Worm (Caenorhabditis elegans) whole organism, L3 larva: Measurements from ENCODE around the gene F54A3.6.
A peak's percentile ranks its signal among the peaks of the same experiment; 100 is the strongest.

ENCODE experiments used
- R02D3.7 ChIP-seq: fragments of 150-350 bp; optimal IDR thresholded peaks from 2 replicates; lab custom pipeline; 2014; ENCODE audit warnings: missing biosample characterization, missing genetic modification characterization
- aly-2 ChIP-seq: fragments of 150-350 bp; optimal IDR thresholded peaks from 2 replicates; lab custom pipeline; 2014; ENCODE audit warnings: missing biosample characterization, missing genetic modification characterization
- ama-1 ChIP-seq: fragments of 150-350 bp; optimal IDR thresholded peaks from 2 replicates; lab custom pipeline; 2018
- ceh-16 ChIP-seq: sonication (generic microtip); optimal IDR thresholded peaks from 2 replicates; lab custom pipeline; 2017; ENCODE audit warnings: missing biosample characterization, missing genetic modification characterization
- ceh-82 ChIP-seq: fragments of 150-350 bp; optimal IDR thresholded peaks from 2 replicates; lab custom pipeline; 2014; ENCODE audit warnings: missing biosample characterization, missing genetic modification characterization
- ceh-9 ChIP-seq: sonication (generic microtip); optimal IDR thresholded peaks from 2 replicates; lab custom pipeline; 2018; ENCODE audit warnings: missing biosample characterization, missing genetic modification characterization
- daf-12 ChIP-seq: fragments of 150-350 bp; optimal IDR thresholded peaks from 2 replicates; lab custom pipeline; 2014; ENCODE audit warnings: missing biosample characterization, missing genetic modification reagents, missing genetic modification characterization
- egl-27 ChIP-seq: sonication (generic microtip); optimal IDR thresholded peaks from 4 replicates; lab custom pipeline; 2017; ENCODE audit warnings: missing biosample characterization, missing genetic modification reagents, missing genetic modification characterization
- egl-5 ChIP-seq: fragments of 150-350 bp; optimal IDR thresholded peaks from 2 replicates; lab custom pipeline; 2017; ENCODE audit warnings: missing biosample characterization, missing genetic modification reagents, missing genetic modification characterization, inconsistent platforms
- elt-1 ChIP-seq: fragments of 150-350 bp; optimal IDR thresholded peaks from 2 replicates; lab custom pipeline; 2014; ENCODE audit warnings: missing biosample characterization, missing genetic modification characterization
- elt-2 ChIP-seq: sonication (generic microtip); optimal IDR thresholded peaks from 2 replicates; lab custom pipeline; 2016; ENCODE audit warnings: missing genetic modification reagents, mild to moderate bottlenecking, missing genetic modification characterization, missing compliant biosample characterization
- elt-3 ChIP-seq, 3 experiments: fragments of 150-350 bp in 1 of 3; sonication (generic microtip) in 2 of 3; optimal IDR thresholded peaks; 2 replicates in 2 of 3; 4 replicates in 1 of 3; lab custom pipeline; 2014 to 2017; ENCODE audit warnings: missing biosample characterization in 3 of 3, missing genetic modification characterization in 3 of 3
- fkh-10 ChIP-seq: sonication (generic microtip); optimal IDR thresholded peaks from 2 replicates; lab custom pipeline; 2017; ENCODE audit warnings: missing biosample characterization, missing genetic modification reagents, missing genetic modification characterization
- fkh-2 ChIP-seq: fragments of 150-350 bp; optimal IDR thresholded peaks from 2 replicates; lab custom pipeline; 2014; ENCODE audit warnings: missing biosample characterization, missing genetic modification reagents, missing genetic modification characterization
- fos-1 ChIP-seq: fragments of 150-350 bp; optimal IDR thresholded peaks from 2 replicates; lab custom pipeline; 2014; ENCODE audit warnings: missing biosample characterization, missing genetic modification characterization
- hmg-11 ChIP-seq: sonication (generic microtip); optimal IDR thresholded peaks from 2 replicates; lab custom pipeline; 2016; ENCODE audit warnings: missing genetic modification characterization, missing compliant biosample characterization
- jun-1 ChIP-seq: fragments of 150-350 bp; optimal IDR thresholded peaks from 2 replicates; lab custom pipeline; 2014; ENCODE audit warnings: missing biosample characterization, missing genetic modification reagents, missing genetic modification characterization
- lin-15B ChIP-seq: fragments of 150-350 bp; optimal IDR thresholded peaks from 2 replicates; lab custom pipeline; 2014; ENCODE audit warnings: missing biosample characterization, missing genetic modification characterization
- lin-39 ChIP-seq: fragments of 150-350 bp; optimal IDR thresholded peaks from 2 replicates; lab custom pipeline; 2018; ENCODE audit warnings: missing biosample characterization, missing genetic modification reagents, missing genetic modification characterization
- lsy-12 ChIP-seq: sonication (generic microtip); optimal IDR thresholded peaks from 2 replicates; lab custom pipeline; 2016; ENCODE audit warnings: mild to moderate bottlenecking, missing genetic modification characterization, missing compliant biosample characterization
- mdl-1 ChIP-seq: fragments of 150-350 bp; optimal IDR thresholded peaks from 2 replicates; lab custom pipeline; 2014; ENCODE audit warnings: missing biosample characterization, missing genetic modification characterization
- nfya-1 ChIP-seq: sonication (generic microtip); optimal IDR thresholded peaks from 2 replicates; lab custom pipeline; 2017; ENCODE audit warnings: missing genetic modification characterization, mild to moderate bottlenecking, missing compliant biosample characterization, antibody characterized with exemption, moderate library complexity; ENCODE audit not compliant: insufficient read depth
- nhr-11 ChIP-seq: fragments of 150-350 bp; optimal IDR thresholded peaks from 2 replicates; lab custom pipeline; 2014; ENCODE audit warnings: missing biosample characterization, missing genetic modification characterization
- nhr-23 ChIP-seq: fragments of 150-350 bp; optimal IDR thresholded peaks from 2 replicates; lab custom pipeline; 2014; ENCODE audit warnings: missing biosample characterization, missing genetic modification reagents, missing genetic modification characterization
- nhr-25 ChIP-seq: sonication (generic microtip); optimal IDR thresholded peaks from 2 replicates; lab custom pipeline; 2017; ENCODE audit warnings: missing biosample characterization, missing genetic modification characterization
- nhr-28 ChIP-seq: fragments of 150-350 bp; optimal IDR thresholded peaks from 2 replicates; lab custom pipeline; 2014; ENCODE audit warnings: missing biosample characterization, missing genetic modification characterization
- nhr-67 ChIP-seq: fragments of 150-350 bp; optimal IDR thresholded peaks from 2 replicates; lab custom pipeline; 2014; ENCODE audit warnings: missing biosample characterization, missing genetic modification characterization
- nhr-76 ChIP-seq: fragments of 150-350 bp; sonication (generic microtip); optimal IDR thresholded peaks from 5 replicates; lab custom pipeline; 2014; ENCODE audit warnings: missing biosample characterization, missing genetic modification characterization
- nhr-77 ChIP-seq: fragments of 150-350 bp; optimal IDR thresholded peaks from 2 replicates; lab custom pipeline; 2014; ENCODE audit warnings: missing biosample characterization, missing genetic modification characterization
- pha-4 ChIP-seq: fragments of 150-350 bp; optimal IDR thresholded peaks from 2 replicates; lab custom pipeline; 2014; ENCODE audit warnings: missing biosample characterization, missing genetic modification reagents, missing genetic modification characterization
- pqm-1 ChIP-seq: fragments of 150-350 bp; optimal IDR thresholded peaks from 2 replicates; lab custom pipeline; 2017; ENCODE audit warnings: missing biosample characterization, missing genetic modification characterization, inconsistent platforms
- sea-2 ChIP-seq: fragments of 150-350 bp; sonication (generic microtip); optimal IDR thresholded peaks from 4 replicates; lab custom pipeline; 2014; ENCODE audit warnings: missing biosample characterization, missing genetic modification reagents, missing genetic modification characterization
- snpc-4 ChIP-seq: fragments of 150-350 bp; optimal IDR thresholded peaks from 2 replicates; lab custom pipeline; 2014; ENCODE audit warnings: missing biosample characterization, missing genetic modification characterization
- unc-39 ChIP-seq: sonication (generic microtip); optimal IDR thresholded peaks from 4 replicates; lab custom pipeline; 2017; ENCODE audit warnings: missing biosample characterization, missing genetic modification characterization
- ztf-11 ChIP-seq: fragments of 150-350 bp; optimal IDR thresholded peaks from 2 replicates; lab custom pipeline; 2014; ENCODE audit warnings: missing biosample characterization, missing genetic modification characterization
- ztf-4 ChIP-seq: fragments of 150-350 bp; optimal IDR thresholded peaks from 2 replicates; lab custom pipeline; 2014; ENCODE audit warnings: missing biosample characterization, missing genetic modification characterization

F54A3.6 gene

DNA sequence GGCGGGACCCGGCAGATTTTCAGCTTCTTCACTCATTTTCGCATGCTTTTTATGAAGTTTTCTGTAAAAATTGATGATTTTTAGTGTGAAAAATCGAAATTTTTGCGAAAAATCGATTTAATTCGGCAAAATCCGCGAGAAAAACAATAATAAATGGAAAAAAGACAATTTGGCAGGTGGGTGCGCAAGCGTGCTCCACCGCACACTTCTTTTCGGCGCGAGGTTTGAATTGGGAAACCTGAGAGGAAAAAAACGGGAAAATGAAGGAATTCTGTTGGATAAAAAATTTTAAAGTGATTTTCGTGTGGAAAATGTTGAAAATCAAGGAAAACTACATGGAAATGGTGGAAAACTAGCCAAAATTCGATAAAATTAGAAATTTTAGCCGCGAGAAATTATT is 28.2 kb downstream of the F54A3.6 start, which contains the start of gene Y59C2A.2:
Y59C2A.2 (minus strand) TSS at position 61 of the 400 bp plus-strand sequence.
- no peak for TF ChIP-seq ztf-4
- TF ChIP-seq lin-15B (tag; lab: Kevin White, UChicago): peak; percentile 67
- TF ChIP-seq snpc-4: no peak
- TF ChIP-seq pha-4: peak; percentile 50
- peak; percentile 5 for TF ChIP-seq elt-2 (tag; lab: Kevin White, UChicago)
- TF ChIP-seq mdl-1 (tag; lab: Kevin White, UChicago): no peak
- TF ChIP-seq nfya-1 (tag; lab: Kevin White, UChicago): peak; percentile 44
- TF ChIP-seq ceh-9 (tag; lab: Kevin White, UChicago): no peak
- peak; percentile 41 for TF ChIP-seq lin-39

DNA sequence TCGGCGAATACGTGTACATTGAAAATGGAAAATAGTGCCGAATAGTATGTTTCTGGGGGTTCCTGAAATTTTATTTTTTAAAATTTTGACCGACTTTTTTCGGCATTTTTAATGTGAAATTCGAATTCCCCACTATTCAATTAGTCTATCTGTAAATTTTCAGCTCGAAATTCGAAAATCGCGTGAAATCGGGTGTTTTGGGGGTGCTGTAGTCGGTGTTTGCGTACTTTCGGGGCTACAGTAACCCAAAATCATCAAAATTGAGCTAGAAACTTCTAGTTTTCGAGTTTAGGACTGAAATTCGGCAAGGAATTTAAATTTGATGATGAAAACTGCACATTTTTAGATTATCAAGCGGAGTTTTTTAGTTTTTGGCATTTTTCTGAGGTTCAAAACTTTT is 30.1 kb downstream of the F54A3.6 start:
- no peak for TF ChIP-seq nhr-11 (tag; lab: Kevin White, UChicago)
- TF ChIP-seq elt-2 (tag; lab: Kevin White, UChicago): no peak
- TF ChIP-seq, all 47 proteins: peak for 0

DNA sequence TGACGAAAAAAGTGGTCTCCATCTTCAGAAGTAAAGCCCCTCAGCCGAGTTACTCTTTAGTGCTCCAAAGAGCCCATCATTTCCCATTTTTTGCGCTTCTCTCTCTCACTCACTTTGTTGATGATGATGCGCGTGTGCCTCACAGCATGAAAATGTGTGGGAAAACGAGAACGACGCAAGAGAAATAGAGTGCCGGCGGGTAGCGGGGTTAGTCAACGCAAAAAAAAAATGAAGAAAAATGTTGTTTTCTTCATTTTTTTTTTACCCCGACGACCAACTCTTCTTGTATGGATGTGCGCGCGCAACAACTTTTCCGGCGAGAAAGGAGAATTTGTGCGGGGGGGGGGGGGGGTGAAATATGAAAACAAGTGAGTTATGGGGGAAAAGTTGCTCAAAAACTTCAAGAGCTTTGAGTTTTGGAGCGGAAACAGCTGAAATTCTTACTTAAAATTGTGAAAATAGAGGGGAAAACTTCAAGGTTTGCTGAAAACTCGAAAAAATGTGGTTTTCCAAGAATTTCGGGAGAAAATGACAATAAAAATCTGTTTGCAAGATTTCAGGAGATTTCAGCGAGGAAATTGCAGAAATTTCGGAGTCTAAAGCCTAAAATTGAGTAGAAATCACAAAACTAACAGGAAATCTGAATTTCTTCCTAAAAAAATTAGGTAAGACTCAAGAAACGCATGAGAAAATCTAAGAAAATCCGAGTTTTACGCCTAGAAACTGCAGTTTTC is 34.5 kb downstream of the F54A3.6 start, which contains the start of gene C33C12.1:
C33C12.1 (plus strand) TSS at position 684 of the 734 bp plus-strand sequence.
- peak; percentile 34 for TF ChIP-seq lin-39
- TF ChIP-seq nfya-1 (tag; lab: Kevin White, UChicago): peak; percentile 12
- TF ChIP-seq fkh-10 (GFP tag; lab: Kevin White, UChicago): peak; percentile 13
- peak; percentile 18 for TF ChIP-seq hmg-11 (tag; lab: Kevin White, UChicago)
- no peak for TF ChIP-seq unc-39 (tag; lab: Kevin White, UChicago)

DNA sequence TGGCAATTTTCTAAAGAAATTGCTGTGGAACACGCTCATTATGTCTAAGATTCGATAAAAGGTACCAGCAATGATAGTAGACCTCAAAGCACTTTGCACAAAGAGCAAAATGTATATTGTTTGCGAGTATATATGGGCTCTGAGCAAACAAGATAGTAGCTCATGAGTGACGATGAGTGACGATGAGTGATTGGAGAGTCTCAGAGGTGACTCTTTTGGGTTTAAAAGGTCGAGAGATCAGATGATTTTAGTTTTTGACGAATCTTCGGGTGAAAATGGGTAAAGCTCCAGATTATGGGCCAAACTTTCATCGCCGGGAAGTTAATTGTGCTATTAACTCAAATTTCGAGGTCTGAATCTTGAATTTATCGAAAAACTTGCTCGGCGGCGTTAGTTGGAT is 35.5 kb downstream of the F54A3.6 start:
- TF ChIP-seq pha-4 (peak; percentile 16), elt-1 (tag; lab: Kevin White, UChicago) (no peak), jun-1 (tag; lab: Kevin White, UChicago) (no peak), hmg-11 (tag; lab: Kevin White, UChicago) (no peak), nhr-23 (tag; lab: Kevin White, UChicago) (no peak), elt-3 (tag; optimal IDR thresholded peaks at IDR 0.05; lab: Kevin White, UChicago) (no peak), sea-2 (GFP tag; lab: Kevin White, UChicago) (no peak), egl-5 (tag; lab: Kevin White, UChicago) (no peak), nhr-28 (tag; lab: Kevin White, UChicago) (no peak)
- TF ChIP-seq, all 47 proteins: peak for 1

DNA sequence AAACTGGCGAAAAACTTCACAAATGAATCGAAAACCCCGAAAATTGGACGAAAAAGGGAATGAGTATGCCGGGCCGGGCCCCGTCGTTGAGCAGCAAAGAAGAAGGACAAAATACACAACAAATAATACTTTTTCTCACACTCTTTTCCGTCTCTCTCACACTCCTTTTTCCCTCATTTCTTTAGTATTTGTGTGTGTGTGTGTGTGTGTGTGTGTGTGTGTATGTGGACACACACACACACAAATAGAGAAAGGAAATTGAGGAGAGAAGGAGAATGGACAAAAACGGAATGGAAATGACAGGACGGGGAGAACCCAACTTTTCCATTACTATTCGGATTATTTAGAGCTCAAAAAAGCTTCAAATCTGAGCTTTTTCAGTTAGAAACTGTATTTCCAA is 36.7 kb downstream of the F54A3.6 start:
- TF ChIP-seq nhr-76 (tag; lab: Kevin White, UChicago) (no peak), snpc-4 (peak; percentile 40), elt-2 (tag; lab: Kevin White, UChicago) (peak; percentile 35), ceh-16 (tag; lab: Kevin White, UChicago) (no peak), fkh-10 (GFP tag; lab: Kevin White, UChicago) (peak; percentile 34), elt-1 (tag; lab: Kevin White, UChicago) (no peak), jun-1 (tag; lab: Kevin White, UChicago) (peak; percentile 36), ztf-4 (no peak), nhr-67 (tag; lab: Kevin White, UChicago) (no peak), nfya-1 (tag; lab: Kevin White, UChicago) (peak; percentile 67), nhr-77 (tag; lab: Kevin White, UChicago) (no peak), elt-3 (tag; optimal IDR thresholded peaks at IDR 0.05; lab: Kevin White, UChicago) (no peak), nhr-25 (tag; lab: Kevin White, UChicago) (no peak), pqm-1 (tag; lab: Kevin White, UChicago) (peak; percentile 15), egl-27 (tag; lab: Kevin White, UChicago) (no peak), unc-39 (tag; lab: Kevin White, UChicago) (no peak), R02D3.7 (no peak), ztf-11 (tag; lab: Kevin White, UChicago) (no peak), pha-4 (peak; percentile 95), lin-39 (peak; percentile 18), daf-12 (tag; lab: Kevin White, UChicago) (no peak), aly-2 (tag; lab: Kevin White, UChicago) (no peak), lsy-12 (tag; lab: Kevin White, UChicago) (no peak), fkh-2 (tag; lab: Kevin White, UChicago) (no peak), ceh-82 (no peak), fos-1 (tag; lab: Kevin White, UChicago) (no peak), ama-1 (lab: Kevin White, UChicago) (no peak), lin-15B (tag; lab: Kevin White, UChicago) (peak; percentile 25), nhr-11 (tag; lab: Kevin White, UChicago) (no peak), hmg-11 (tag; lab: Kevin White, UChicago) (peak; percentile 58)
